Fruit fly (Drosophila melanogaster): ENCODE results near the gene Dmtn.

Dmtn gene

DNA sequence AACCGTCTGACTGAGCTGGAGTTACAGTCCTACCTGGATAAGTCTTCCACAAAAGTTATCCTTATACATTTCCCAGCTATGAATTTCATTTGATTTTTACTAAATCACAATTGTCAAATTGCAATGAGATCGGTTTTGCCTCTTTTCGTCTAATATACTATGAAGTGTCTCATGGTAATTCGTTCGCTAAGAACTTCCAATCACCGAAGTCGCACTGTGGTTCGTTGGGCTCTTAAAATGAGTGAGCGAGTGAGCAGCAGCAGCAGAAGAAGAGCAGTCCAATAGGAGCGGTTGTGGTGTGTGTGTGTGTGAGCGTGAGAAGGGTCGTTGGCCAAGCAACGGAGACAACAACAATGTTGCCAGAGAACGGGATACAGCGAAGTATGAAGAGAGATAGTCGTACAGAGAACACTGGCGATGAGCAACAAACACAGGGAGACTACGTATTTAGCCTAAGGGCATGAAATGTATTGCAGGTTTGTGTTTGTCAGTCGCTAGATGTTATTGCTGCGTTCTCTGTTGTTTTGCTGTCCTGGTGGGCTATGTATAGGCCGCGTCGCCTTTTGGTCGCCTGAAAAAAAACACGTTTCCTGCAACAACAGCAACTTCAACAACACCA lies 18.4 kb upstream of the Dmtn start:
- TF ChIP-seq CTCF (optimal IDR thresholded peaks at IDR 0.05) (no peak), CG8478 (optimal IDR thresholded peaks at IDR 0.05) (no peak)

DNA sequence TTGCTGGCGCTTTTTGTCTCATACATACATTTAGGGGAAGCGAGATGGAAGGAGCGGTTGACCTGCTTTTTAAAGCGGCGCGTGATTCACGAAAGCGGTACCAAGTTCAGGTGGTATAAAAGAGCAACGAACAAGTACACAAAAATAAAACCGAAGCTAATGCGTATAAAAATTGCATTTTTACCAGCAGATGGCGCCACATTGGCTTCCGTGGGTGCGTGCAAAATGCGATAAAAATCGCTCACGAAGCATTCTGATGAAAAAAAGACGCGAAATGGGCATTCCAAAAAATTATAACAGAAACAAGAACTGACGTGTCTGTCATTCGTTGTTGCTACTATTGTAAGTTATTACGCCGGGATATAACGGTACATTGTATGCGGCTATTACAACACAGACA lies 17.4 kb upstream of the Dmtn start:
- peak; percentile 74 to 78 for TF ChIP-seq CTCF (optimal IDR thresholded peaks at IDR 0.05)
- TF ChIP-seq CG8478 (optimal IDR thresholded peaks at IDR 0.05): no peak

DNA sequence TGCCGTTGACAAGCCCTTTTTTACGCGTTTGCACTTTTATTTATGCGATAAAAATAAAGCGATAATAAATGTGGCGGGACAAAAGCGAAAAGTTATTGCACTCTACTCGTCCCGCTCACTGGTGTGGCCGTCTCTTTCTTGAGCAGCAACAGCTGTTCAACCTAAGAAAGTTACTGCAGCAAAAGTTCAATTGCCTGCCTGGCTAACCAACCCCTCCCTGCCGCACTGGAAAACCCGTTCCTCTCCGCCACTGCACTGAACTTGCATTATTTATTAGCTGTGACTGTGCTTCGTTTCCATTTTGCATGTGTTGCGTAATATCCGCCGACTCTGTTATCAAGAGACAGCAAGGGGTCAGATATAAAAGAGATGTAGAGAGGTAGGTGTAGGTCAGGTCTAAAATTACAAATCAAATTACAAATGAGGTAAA lies 16.0 kb upstream of the Dmtn start:
- TF ChIP-seq CTCF (optimal IDR thresholded peaks at IDR 0.05) (no peak), CG8478 (optimal IDR thresholded peaks at IDR 0.05) (no peak)

DNA sequence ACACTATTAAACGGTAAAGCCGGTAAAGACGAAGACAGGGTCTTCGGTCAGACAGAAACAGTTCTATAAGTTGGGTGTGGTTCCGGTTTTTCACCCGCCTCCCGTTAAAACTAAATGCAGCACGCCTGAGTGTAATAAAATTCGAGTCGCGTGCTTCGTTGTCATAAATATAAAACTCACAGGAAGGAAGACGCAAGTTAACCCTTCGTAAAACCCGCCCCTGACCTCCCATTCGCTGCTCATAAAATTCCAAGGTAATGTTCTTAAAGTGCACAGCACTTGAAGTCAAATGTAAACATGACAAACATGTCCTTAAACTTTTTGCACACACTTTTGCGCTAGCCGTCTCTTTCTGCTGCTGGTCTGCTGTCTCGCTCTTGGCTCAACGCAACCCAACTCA lies 15.6 kb upstream of the Dmtn start:
- TF ChIP-seq CTCF (optimal IDR thresholded peaks at IDR 0.05) (no peak), CG8478 (optimal IDR thresholded peaks at IDR 0.05) (no peak)

DNA sequence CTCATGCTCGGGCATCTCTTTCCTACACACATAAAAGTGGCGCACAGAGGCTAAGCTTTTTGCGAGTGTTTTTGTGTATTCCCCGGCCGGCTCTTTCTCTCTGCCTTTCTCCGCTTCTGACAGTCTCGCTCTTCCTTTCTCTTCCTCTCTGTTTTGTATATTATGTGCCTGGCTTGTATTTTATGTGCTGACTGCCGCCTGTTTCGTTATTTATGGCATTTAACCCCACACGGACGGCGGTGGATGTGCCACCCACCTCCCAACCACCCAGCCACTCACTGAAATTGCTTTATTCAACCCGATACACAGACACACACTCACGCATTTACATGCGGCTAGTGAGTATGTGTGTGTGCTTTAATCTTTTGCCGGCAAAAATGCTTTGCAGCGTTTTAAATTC lies 14.2 kb upstream of the Dmtn start:
- TF ChIP-seq CTCF (optimal IDR thresholded peaks at IDR 0.05) (no peak), CG8478 (optimal IDR thresholded peaks at IDR 0.05) (no peak)

- TF ChIP-seq CTCF (optimal IDR thresholded peaks at IDR 0.05) (no peak), CG8478 (optimal IDR thresholded peaks at IDR 0.05) (no peak)
Measured at dm6 chr3R:6419103-6419502, 13.4 kb upstream of the Dmtn start.

DNA sequence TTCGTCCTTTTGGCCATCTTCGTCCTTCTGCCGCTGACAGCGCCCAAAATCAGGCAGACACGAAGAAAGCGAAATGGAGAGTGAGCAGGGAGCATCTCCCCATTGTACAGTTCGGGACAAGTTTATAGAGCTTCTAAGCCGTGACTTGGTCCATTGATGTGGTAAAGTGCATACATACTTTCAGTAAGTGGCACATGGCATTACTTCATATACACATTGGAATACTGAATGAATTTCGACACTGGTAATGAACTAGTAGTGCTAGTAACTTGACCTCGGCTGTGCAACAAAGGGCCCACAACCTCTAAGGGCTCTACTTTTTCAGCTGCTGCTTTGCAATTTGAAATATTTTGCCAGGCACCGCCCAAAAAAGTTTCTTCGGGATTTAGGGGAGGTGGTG lies 10.5 kb upstream of the Dmtn start:
- TF ChIP-seq CTCF (optimal IDR thresholded peaks at IDR 0.05) (no peak), CG8478 (optimal IDR thresholded peaks at IDR 0.05) (no peak)

dm6 chr3R:6414439-6415344 lies 9.0 kb upstream of the Dmtn start:
- no peak for TF ChIP-seq CG8478 (optimal IDR thresholded peaks at IDR 0.05)
- TF ChIP-seq CTCF (optimal IDR thresholded peaks at IDR 0.05): no peak

- no peak for TF ChIP-seq CG8478 (optimal IDR thresholded peaks at IDR 0.05)
- no peak for TF ChIP-seq CTCF (optimal IDR thresholded peaks at IDR 0.05)
Measured at dm6 chr3R:6413771-6414438, 8.2 kb upstream of the Dmtn start.

- TF ChIP-seq CG8478 (optimal IDR thresholded peaks at IDR 0.05) (no peak), CTCF (optimal IDR thresholded peaks at IDR 0.05) (no peak)
Measured at dm6 chr3R:6411454-6412204, 5.9 kb upstream of the Dmtn start.

- TF ChIP-seq CTCF (optimal IDR thresholded peaks at IDR 0.05): no peak
Measured at dm6 chr3R:6410412-6411225, 4.9 kb upstream of the Dmtn start.

dm6 chr3R:6409153-6409571 lies 3.5 kb upstream of the Dmtn start:
- TF ChIP-seq CG8478 (optimal IDR thresholded peaks at IDR 0.05): no peak
- TF ChIP-seq CTCF (optimal IDR thresholded peaks at IDR 0.05): no peak

DNA sequence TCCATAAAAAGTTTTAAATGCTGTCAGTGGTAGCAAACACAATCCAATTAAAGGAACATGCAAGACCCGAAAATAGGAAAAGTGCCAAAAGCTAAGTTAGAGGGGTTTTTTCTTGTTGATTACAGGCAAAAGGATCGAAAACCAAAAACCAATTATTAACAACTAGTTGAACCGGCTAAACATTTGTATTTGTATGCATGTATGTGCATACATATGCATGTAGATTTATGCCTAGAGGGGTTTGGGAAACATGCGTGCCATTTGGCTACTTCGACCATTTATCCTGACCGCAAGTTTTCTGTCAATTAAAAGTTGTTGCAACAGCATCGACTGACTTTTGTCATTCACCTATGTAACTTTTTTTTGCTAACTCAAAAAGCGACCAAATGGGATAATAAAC lies 2.8 kb upstream of the Dmtn start:
- TF ChIP-seq CTCF (optimal IDR thresholded peaks at IDR 0.05) (no peak), CG8478 (optimal IDR thresholded peaks at IDR 0.05) (no peak)

DNA sequence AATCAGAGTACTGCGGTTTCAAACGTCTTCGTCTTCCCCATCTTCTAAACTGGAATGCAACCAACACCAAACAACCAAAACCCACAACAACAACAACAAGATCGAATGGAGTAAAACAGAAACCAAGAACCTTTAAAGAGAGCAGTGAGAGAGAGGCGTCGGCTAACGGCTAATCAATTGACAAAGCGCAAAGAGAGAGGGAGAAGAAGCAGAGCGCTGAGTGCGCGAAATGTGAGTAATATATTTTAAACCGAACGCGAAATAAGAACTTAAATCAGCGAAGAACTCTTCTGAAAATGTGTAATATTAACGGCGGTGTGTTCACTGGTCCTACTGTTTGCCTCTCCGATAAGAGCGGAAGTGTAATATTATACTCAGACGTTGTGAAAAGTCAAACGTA lies 1.8 kb upstream of the Dmtn start:
- no peak for TF ChIP-seq CG8478 (optimal IDR thresholded peaks at IDR 0.05)

All from S2 (cell line).